Worm (Caenorhabditis elegans) whole organism, early embryonic: ENCODE results near the gene acp-2.

Experiments
- ama-1 ChIP-seq: fragments of 150-350 bp; optimal IDR thresholded peaks from 2 replicates; lab custom pipeline; 2014
- ceh-13 ChIP-seq: fragments of 200-800 bp; sonication (Bioruptor generic); optimal IDR thresholded peaks from 2 replicates; lab custom pipeline; 2018; ENCODE audit warnings: mild to moderate bottlenecking, missing genetic modification characterization, missing compliant biosample characterization
- ceh-36 ChIP-seq: sonication (generic microtip); optimal IDR thresholded peaks from 2 replicates; lab custom pipeline; 2016; ENCODE audit warnings: missing genetic modification characterization, inconsistent platforms, missing compliant biosample characterization
- ets-7 ChIP-seq: sonication (generic microtip); optimal IDR thresholded peaks from 2 replicates; lab custom pipeline; 2016; ENCODE audit warnings: missing genotype, missing genetic modification characterization, missing compliant biosample characterization
- hmg-4 ChIP-seq: fragments of 200-800 bp; sonication (Bioruptor generic); optimal IDR thresholded peaks from 2 replicates; lab custom pipeline; 2018; ENCODE audit warnings: mild to moderate bottlenecking, missing genetic modification characterization, missing compliant biosample characterization
- tbx-37 ChIP-seq: fragments of 200-800 bp; sonication (Bioruptor generic); conservative IDR thresholded peaks from 2 replicates; pipeline ENCODE4 v1.3.6; 2022; ENCODE audit warnings: missing genetic modification reagents, missing genetic modification characterization, missing compliant biosample characterization
- tra-4 ChIP-seq: sonication (generic microtip); optimal IDR thresholded peaks from 2 replicates; lab custom pipeline; 2017; ENCODE audit warnings: missing genetic modification characterization, missing compliant biosample characterization

DNA sequence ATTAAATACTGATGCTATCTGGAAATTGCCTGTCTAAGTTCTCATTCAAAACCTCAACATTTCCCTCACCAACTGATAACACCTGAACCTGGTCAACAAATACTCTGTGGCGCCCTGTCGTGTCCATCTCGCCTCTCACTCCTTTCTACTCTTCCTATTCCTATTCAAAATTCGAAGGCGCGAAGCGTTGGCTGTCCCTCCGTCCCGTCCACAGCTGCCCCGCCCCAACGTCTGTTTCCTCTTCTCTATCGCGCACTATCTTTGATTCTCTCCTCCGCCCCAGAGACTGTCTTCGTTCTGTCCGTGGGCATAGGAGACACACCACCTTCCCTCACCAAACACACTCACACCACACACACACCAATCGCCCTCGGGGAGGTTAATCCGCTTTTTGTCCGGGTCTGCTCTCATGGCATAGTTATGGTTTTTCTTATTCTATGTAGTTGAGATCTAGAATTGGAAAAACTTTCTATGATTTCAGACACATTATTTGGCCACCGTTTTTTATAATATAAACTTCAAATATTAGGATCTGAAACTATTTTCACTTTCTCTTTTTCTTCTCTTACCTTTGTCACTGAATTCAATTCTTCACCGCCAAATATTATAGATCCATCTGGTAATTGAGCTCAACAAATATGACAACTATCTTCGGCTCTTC is 19.7 kb downstream of the acp-2 start, which contains the start of gene efl-3:
- TF ChIP-seq tra-4 (tag; lab: Kevin White, UChicago) (no peak), ama-1 (no peak), ets-7 (tag; lab: Kevin White, UChicago) (no peak), tbx-37 (GFP tag; lab: Robert Waterston, UW) (no peak), ceh-36 (tag; lab: Kevin White, UChicago) (peak; percentile 21), hmg-4 (GFP tag; lab: Kevin White, UChicago) (peak; percentile 63), ceh-13 (GFP tag; lab: Kevin White, UChicago) (no peak)
